Worm (Caenorhabditis elegans): ENCODE measurements around the gene F59B2.12.

F59B2.12 gene

ce11 chrIII:9001899-9002298 lies 15.5 kb upstream of the F59B2.12 start, which contains the start of gene rpn-6.2:
Gene rpn-6.2, minus strand, starts transcription at chrIII:9001999.
- TF ChIP-seq repo-1 (tag; optimal IDR thresholded peaks at IDR 0.05) (no peak), madf-10 (tag; optimal IDR thresholded peaks at IDR 0.05) (no peak), F52B5.7 (tag; optimal IDR thresholded peaks at IDR 0.05) (no peak), bed-1 (GFP tag; IDR thresholded peaks at IDR 0.05) (no peak), lin-40 (tag; optimal IDR thresholded peaks at IDR 0.05) (no peak), hrde-1 (tag; optimal IDR thresholded peaks at IDR 0.05; ENCODE audit: borderline replicate concordance) (no peak), lsl-1 (GFP tag; optimal IDR thresholded peaks at IDR 0.05) (no peak), fkh-3 (tag; optimal IDR thresholded peaks at IDR 0.05) (no peak), ceh-27 (GFP tag; optimal IDR thresholded peaks at IDR 0.05) (no peak), pbrm-1 (GFP tag; IDR thresholded peaks at IDR 0.05) (no peak), C06A6.2 (GFP tag; conservative IDR thresholded peaks at IDR 0.05) (no peak), snpc-3.4 (tag; optimal IDR thresholded peaks at IDR 0.05) (no peak), lin-26 (GFP tag; IDR thresholded peaks at IDR 0.05) (no peak), lir-1 (GFP tag; conservative IDR thresholded peaks at IDR 0.05) (no peak), ztf-3 (GFP tag; optimal IDR thresholded peaks at IDR 0.05) (no peak), F55B11.4 (tag; optimal IDR thresholded peaks at IDR 0.05; ENCODE audit: borderline replicate concordance, insufficient read depth) (no peak), lin-54 (GFP tag; optimal IDR thresholded peaks at IDR 0.05) (no peak)

ce11 chrIII:9002545-9002944 lies 14.9 kb upstream of the F59B2.12 start, which contains the start of the genes F59B2.15 and zif-1:
Gene F59B2.15, minus strand, starts transcription at chrIII:9002645.
Gene zif-1, plus strand, starts transcription at chrIII:9002779.
- TF ChIP-seq ama-1 (optimal IDR thresholded peaks at IDR 0.05) (no peak), ama-1 (GFP tag; optimal IDR thresholded peaks at IDR 0.05) (no peak), ceh-79 (tag; optimal IDR thresholded peaks at IDR 0.05) (no peak), lsl-1 (GFP tag; optimal IDR thresholded peaks at IDR 0.05) (no peak), tbp1 (GFP tag; optimal IDR thresholded peaks at IDR 0.05) (no peak), lin-54 (GFP tag; optimal IDR thresholded peaks at IDR 0.05) (no peak), let-526 (GFP tag; IDR thresholded peaks at IDR 0.05) (no peak), ceh-27 (GFP tag; optimal IDR thresholded peaks at IDR 0.05) (no peak), hsf-1 (GFP tag; IDR thresholded peaks at IDR 0.05) (no peak)

ce11 chrIII:9004658-9005057 lies 12.7 kb upstream of the F59B2.12 start:
- TF ChIP-seq madf-3 (GFP tag; IDR thresholded peaks at IDR 0.05) (no peak), hrde-1 (tag; optimal IDR thresholded peaks at IDR 0.05; ENCODE audit: borderline replicate concordance) (peak; percentile 59), egl-44 (GFP tag; IDR thresholded peaks at IDR 0.05) (no peak), lin-40 (tag; optimal IDR thresholded peaks at IDR 0.05) (no peak), akir-1 (GFP tag; optimal IDR thresholded peaks at IDR 0.05) (no peak), bed-2 (GFP tag; IDR thresholded peaks at IDR 0.05) (no peak), Y79H2A.3 (GFP tag; conservative IDR thresholded peaks at IDR 0.05) (peak; percentile 63; the same call in 1 of the 2 replicates), egrh-3 (GFP tag; IDR thresholded peaks at IDR 0.05) (no peak), hmg-1.2 (GFP tag; IDR thresholded peaks at IDR 0.05) (peak; percentile 26; the same call in 1 of the 2 replicates), ztf-3 (GFP tag; optimal IDR thresholded peaks at IDR 0.05) (no peak), zim-3 (tag; optimal IDR thresholded peaks at IDR 0.05) (no peak), ceh-40 (GFP tag; IDR thresholded peaks at IDR 0.05) (no peak), dpl-1 (GFP tag; optimal IDR thresholded peaks at IDR 0.05) (no peak), F23B12.7 (tag; optimal IDR thresholded peaks at IDR 0.05; ENCODE audit: insufficient read depth) (no peak), lin-54 (GFP tag; optimal IDR thresholded peaks at IDR 0.05) (no peak), repo-1 (tag; optimal IDR thresholded peaks at IDR 0.05) (no peak), somi-1 (GFP tag; optimal IDR thresholded peaks at IDR 0.05) (no peak), nfya-2 (GFP tag; IDR thresholded peaks at IDR 0.05) (no peak), Y67H2A.10 (GFP tag; conservative IDR thresholded peaks at IDR 0.05) (no peak), nfyb-1 (GFP tag; IDR thresholded peaks at IDR 0.05) (no peak), pha-4 (tag; optimal IDR thresholded peaks at IDR 0.05) (no peak), unc-130 (GFP tag; optimal IDR thresholded peaks at IDR 0.05) (peak; percentile 8), C17E4.6 (GFP tag; IDR thresholded peaks at IDR 0.05) (no peak), rpc-1 (optimal IDR thresholded peaks at IDR 0.05) (no peak), rpc-1 (tag; optimal IDR thresholded peaks at IDR 0.05) (no peak), T26A5.8 (tag; optimal IDR thresholded peaks at IDR 0.05) (no peak), pbrm-1 (GFP tag; IDR thresholded peaks at IDR 0.05) (no peak), nhr-80 (tag; optimal IDR thresholded peaks at IDR 0.05) (no peak), F10E7.11 (tag; optimal IDR thresholded peaks at IDR 0.05) (no peak), B0261.1 (tag; optimal IDR thresholded peaks at IDR 0.05) (no peak)
